Worm (Caenorhabditis elegans): Measurements from ENCODE around the gene C25H3.15.
"Not testable (repeated sequence)": the region's sequence is repeated elsewhere in the genome, so short reads cannot be mapped to it uniquely, and the experiment has no call there.

The C25H3.15 gene

ce11 chrII:5665029-5665428 is at the start of gene C25H3.15:
Gene C25H3.15 (plus strand): TSS chrII:5665329.
- TF ChIP-seq ztf-4 (tag; optimal IDR thresholded peaks at IDR 0.05) (no peak), nhr-237 (tag; optimal IDR thresholded peaks at IDR 0.05) (no peak), ztf-11 (tag; optimal IDR thresholded peaks at IDR 0.05) (no peak), crh-2 (tag; optimal IDR thresholded peaks at IDR 0.05) (no peak), zag-1 (tag; optimal IDR thresholded peaks at IDR 0.05) (no peak), egl-27 (tag; optimal IDR thresholded peaks at IDR 0.05) (no peak), nhr-21 (tag; optimal IDR thresholded peaks at IDR 0.05) (no peak), unc-55 (GFP tag; optimal IDR thresholded peaks at IDR 0.05) (no peak), lsy-2 (tag; optimal IDR thresholded peaks at IDR 0.05) (no peak), nhr-23 (tag; optimal IDR thresholded peaks at IDR 0.05) (no peak), nhr-12 (tag; optimal IDR thresholded peaks at IDR 0.05) (no peak)

ce11 chrII:5619298-5619697 is 45.8 kb upstream of the C25H3.15 start, which contains the start of gene dhs-6:
Gene dhs-6 (minus strand): TSS chrII:5619319.
- peak; percentile 13 for TF ChIP-seq fos-1 (tag; optimal IDR thresholded peaks at IDR 0.05)
- peak; percentile 32 for TF ChIP-seq sma-9 (GFP tag; optimal IDR thresholded peaks at IDR 0.05)
- TF ChIP-seq sma-9 (tag; optimal IDR thresholded peaks at IDR 0.05), result no peak
- no peak for TF ChIP-seq lin-39 (tag; optimal IDR thresholded peaks at IDR 0.05)

- not testable (repeated sequence) for TF ChIP-seq lin-11 (tag; optimal IDR thresholded peaks at IDR 0.05); ztf-1 (GFP tag; conservative IDR thresholded peaks at IDR 0.05); blmp-1 (tag; optimal IDR thresholded peaks at IDR 0.05; ENCODE audit: insufficient read depth)
These were observed 42.7 kb upstream of the C25H3.15 start, which contains the start of the genes eif-3.L and npl-4.2 for ce11 chrII:5622383-5622939. Gene eif-3.L (minus strand): TSS chrII:5622483. Gene npl-4.2 (plus strand): TSS chrII:5622889.

- no peak for TF ChIP-seq mdl-1 (tag; optimal IDR thresholded peaks at IDR 0.05)
- TF ChIP-seq nhr-129 (tag; optimal IDR thresholded peaks at IDR 0.05), result peak; percentile 93
These were observed 36.8 kb upstream of the C25H3.15 start, which contains the start of gene F59E12.15 for ce11 chrII:5628326-5628818. Gene F59E12.15 (minus strand): TSS chrII:5628376.

ce11 chrII:5630851-5631401 is 34.2 kb upstream of the C25H3.15 start, which contains the start of the genes F59E12.6 and npl-4.1:
Gene F59E12.6 (minus strand): TSS chrII:5630951.
Gene npl-4.1 (plus strand): TSS chrII:5631351.
- TF ChIP-seq sem-4, alr-1, F13H6.1 (tag; optimal IDR thresholded peaks at IDR 0.05): not testable (repeated sequence)

- TF ChIP-seq nhr-11 (tag; optimal IDR thresholded peaks at IDR 0.05) (no peak), C34F6.9 (tag; optimal IDR thresholded peaks at IDR 0.05) (peak; percentile 60), gmeb-1 (tag; optimal IDR thresholded peaks at IDR 0.05) (peak; percentile 13), sem-4 (tag; optimal IDR thresholded peaks at IDR 0.05) (no peak)
These were observed 31.7 kb upstream of the C25H3.15 start for ce11 chrII:5633453-5633852.

- no peak for TF ChIP-seq crh-2 (tag; optimal IDR thresholded peaks at IDR 0.05)
- no peak for TF ChIP-seq Y55F3AM.14 (GFP tag; optimal IDR thresholded peaks at IDR 0.05)
These were observed 28.3 kb upstream of the C25H3.15 start, which contains the start of gene F59E12.8 for ce11 chrII:5636826-5637225. Gene F59E12.8 (minus strand): TSS chrII:5636926.

- TF ChIP-seq F13H6.1 (tag; optimal IDR thresholded peaks at IDR 0.05) (no peak), blmp-1 (tag; optimal IDR thresholded peaks at IDR 0.05; ENCODE audit: insufficient read depth) (no peak), elt-1 (tag; optimal IDR thresholded peaks at IDR 0.05) (no peak), crh-2 (tag; optimal IDR thresholded peaks at IDR 0.05) (no peak), peb-1 (tag; optimal IDR thresholded peaks at IDR 0.05) (no peak), ceh-16 (tag; optimal IDR thresholded peaks at IDR 0.05) (no peak), ztf-4 (tag; optimal IDR thresholded peaks at IDR 0.05) (no peak), C34F6.9 (tag; optimal IDR thresholded peaks at IDR 0.05) (no peak), nhr-10 (tag; optimal IDR thresholded peaks at IDR 0.05) (no peak), nhr-237 (tag; optimal IDR thresholded peaks at IDR 0.05) (no peak), Y55F3AM.14 (GFP tag; optimal IDR thresholded peaks at IDR 0.05) (no peak), zag-1 (tag; optimal IDR thresholded peaks at IDR 0.05) (no peak), lin-13 (GFP tag; optimal IDR thresholded peaks at IDR 0.05) (no peak), nhr-21 (tag; optimal IDR thresholded peaks at IDR 0.05) (no peak), ztf-1 (GFP tag; conservative IDR thresholded peaks at IDR 0.05) (no peak), unc-55 (GFP tag; optimal IDR thresholded peaks at IDR 0.05) (no peak)
These were observed 27.1 kb upstream of the C25H3.15 start, which contains the start of gene F59E12.3 for ce11 chrII:5638059-5638458. Gene F59E12.3 (plus strand): TSS chrII:5638359.

Measured in whole organism, L2 larva.